Fruit fly (Drosophila melanogaster): ENCODE results near the gene Clamp.

Clamp gene

dm6 chr2L:22169044-22169515 is at the start of gene Clamp:
Gene Clamp, minus strand, starts transcription at chr2L:22169143.
- no peak for TF ChIP-seq CG17801 (GFP tag; optimal IDR thresholded peaks at IDR 0.05; ENCODE audit: partially characterized antibody)

dm6 chr2L:22214276-22214675 is 45.3 kb upstream of the Clamp start, which contains the start of gene Ir40a:
Gene Ir40a, minus strand, starts transcription at chr2L:22214376.
- TF ChIP-seq CG17801 (GFP tag; optimal IDR thresholded peaks at IDR 0.05; ENCODE audit: partially characterized antibody), result no peak

- no peak for TF ChIP-seq CG17801 (GFP tag; optimal IDR thresholded peaks at IDR 0.05; ENCODE audit: partially characterized antibody)
These were observed 7.5 kb upstream of the Clamp start for dm6 chr2L:22176398-22176797.

dm6 chr2L:22175101-22175500 is 6.2 kb upstream of the Clamp start, which contains the start of gene CG3635:
Gene CG3635, plus strand, starts transcription at chr2L:22175415.
- TF ChIP-seq CG17801 (GFP tag; optimal IDR thresholded peaks at IDR 0.05; ENCODE audit: partially characterized antibody), result no peak

dm6 chr2L:22168559-22169027 is 350 bp downstream of the Clamp start:
- peak; percentile 1 for TF ChIP-seq CG17801 (GFP tag; optimal IDR thresholded peaks at IDR 0.05; ENCODE audit: partially characterized antibody)

- TF ChIP-seq CG17801 (GFP tag; optimal IDR thresholded peaks at IDR 0.05; ENCODE audit: partially characterized antibody), result no peak
These were observed 5.6 kb downstream of the Clamp start for dm6 chr2L:22163302-22163701.

dm6 chr2L:22159800-22160199 is 9.1 kb downstream of the Clamp start:
- no peak for TF ChIP-seq CG17801 (GFP tag; optimal IDR thresholded peaks at IDR 0.05; ENCODE audit: partially characterized antibody)

dm6 chr2L:22153246-22153645 is 15.7 kb downstream of the Clamp start:
- TF ChIP-seq CG17801 (GFP tag; optimal IDR thresholded peaks at IDR 0.05; ENCODE audit: partially characterized antibody), result no peak

dm6 chr2L:22151323-22151722 is 17.6 kb downstream of the Clamp start, which contains the start of gene dunk:
Gene dunk, plus strand, starts transcription at chr2L:22151623.
- TF ChIP-seq CG17801 (GFP tag; optimal IDR thresholded peaks at IDR 0.05; ENCODE audit: partially characterized antibody), result no peak

dm6 chr2L:22148713-22149112 is 20.2 kb downstream of the Clamp start:
- peak; percentile 68 for TF ChIP-seq CG17801 (GFP tag; optimal IDR thresholded peaks at IDR 0.05; ENCODE audit: partially characterized antibody)

- no peak for TF ChIP-seq CG17801 (GFP tag; optimal IDR thresholded peaks at IDR 0.05; ENCODE audit: partially characterized antibody)
These were observed 22.7 kb downstream of the Clamp start for dm6 chr2L:22146247-22146646.

- no peak for TF ChIP-seq CG17801 (GFP tag; optimal IDR thresholded peaks at IDR 0.05; ENCODE audit: partially characterized antibody)
These were observed 23.6 kb downstream of the Clamp start for dm6 chr2L:22145269-22145917.

dm6 chr2L:22144127-22144526 is 24.8 kb downstream of the Clamp start:
- no peak for TF ChIP-seq CG17801 (GFP tag; optimal IDR thresholded peaks at IDR 0.05; ENCODE audit: partially characterized antibody)

dm6 chr2L:22142696-22143176 is 26.2 kb downstream of the Clamp start:
- TF ChIP-seq CG17801 (GFP tag; optimal IDR thresholded peaks at IDR 0.05; ENCODE audit: partially characterized antibody), result no peak

dm6 chr2L:22139960-22140359 is 29.0 kb downstream of the Clamp start:
- no peak for TF ChIP-seq CG17801 (GFP tag; optimal IDR thresholded peaks at IDR 0.05; ENCODE audit: partially characterized antibody)

dm6 chr2L:22139354-22139753 is 29.6 kb downstream of the Clamp start:
- no peak for TF ChIP-seq CG17801 (GFP tag; optimal IDR thresholded peaks at IDR 0.05; ENCODE audit: partially characterized antibody)

All from ovary, adult (tissue).